Worm (Caenorhabditis elegans): Measurements from ENCODE around the gene B0024.13.

DNA sequence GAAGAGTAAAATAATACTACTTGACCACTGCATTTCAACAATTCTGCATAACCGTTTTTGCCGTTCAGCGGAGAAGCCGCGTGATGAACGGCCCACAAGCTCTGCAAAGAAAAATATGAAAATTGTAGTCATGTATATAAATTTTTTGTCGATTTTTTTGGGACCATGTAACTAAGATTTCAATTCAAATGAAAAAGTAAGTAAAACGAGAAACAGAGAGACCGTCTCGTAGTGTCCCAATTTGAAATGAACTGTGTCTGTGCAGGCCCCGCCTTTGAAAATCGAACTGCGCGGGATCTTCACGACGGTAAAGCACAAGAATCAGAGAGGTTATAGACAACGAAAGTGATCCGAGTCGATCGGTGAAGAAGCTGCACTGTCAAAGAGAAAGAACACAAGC lies 11.5 kb downstream of the B0024.13 start, which contains the start of gene crm-1:
- TF ChIP-seq elt-2 (tag; optimal IDR thresholded peaks at IDR 0.05), result no peak
- TF ChIP-seq ama-1 (optimal IDR thresholded peaks at IDR 0.05), result no peak
- no peak for TF ChIP-seq aly-2 (tag; optimal IDR thresholded peaks at IDR 0.05)
- no peak for TF ChIP-seq nhr-11 (tag; optimal IDR thresholded peaks at IDR 0.05)
- no peak for TF ChIP-seq nhr-28 (tag; optimal IDR thresholded peaks at IDR 0.05)
